Worm (Caenorhabditis elegans): ENCODE measurements around the gene scav-2.

scav-2 gene

ce11 chrIII:13527424-13528097 lies 27.6 kb downstream of the scav-2 start, which contains the start of gene lron-13:
lron-13 (plus strand) TSS chrIII:13527438.
- peak; percentile 13 for TF ChIP-seq tbx-2 (tag; optimal IDR thresholded peaks at IDR 0.05)
- no peak for TF ChIP-seq Y22D7AL.16 (tag; optimal IDR thresholded peaks at IDR 0.05)
- no peak for TF ChIP-seq hlh-13 (GFP tag; optimal IDR thresholded peaks at IDR 0.05)
- TF ChIP-seq ztf-16 (tag; optimal IDR thresholded peaks at IDR 0.05): no peak
- no peak for TF ChIP-seq K09A11.1 (tag; optimal IDR thresholded peaks at IDR 0.05; ENCODE audit: insufficient read depth)
- no peak for TF ChIP-seq mec-3 (tag; optimal IDR thresholded peaks at IDR 0.05; ENCODE audit: borderline replicate concordance)
- peak; percentile 35 for TF ChIP-seq pha-2 (tag; optimal IDR thresholded peaks at IDR 0.05)
- no peak for TF ChIP-seq K02D7.2 (tag; optimal IDR thresholded peaks at IDR 0.05)
- TF ChIP-seq eyg-1 (tag; optimal IDR thresholded peaks at IDR 0.05): no peak
- TF ChIP-seq ceh-9 (tag; optimal IDR thresholded peaks at IDR 0.05): no peak

- TF ChIP-seq pat-9 (tag; optimal IDR thresholded peaks at IDR 0.05) (no peak), lim-6 (tag; optimal IDR thresholded peaks at IDR 0.05) (no peak), ceh-6 (GFP tag; optimal IDR thresholded peaks at IDR 0.05) (no peak), fkh-10 (GFP tag; optimal IDR thresholded peaks at IDR 0.05) (peak; percentile 85), unc-42 (tag; optimal IDR thresholded peaks at IDR 0.05) (peak; percentile 92)
These were observed 28.4 kb downstream of the scav-2 start for ce11 chrIII:13526702-13527101.

- TF ChIP-seq pqm-1 (tag; optimal IDR thresholded peaks at IDR 0.05) (no peak), mec-3 (tag; optimal IDR thresholded peaks at IDR 0.05; ENCODE audit: borderline replicate concordance) (no peak)
These were observed 28.9 kb downstream of the scav-2 start for ce11 chrIII:13526191-13526590.

- TF ChIP-seq ceh-45 (GFP tag; IDR thresholded peaks at IDR 0.05): 0 out of 2 replicates have a peak, but pooled peaks have one; percentile 19
- peak; percentile 7 for TF ChIP-seq sox-4 (tag; optimal IDR thresholded peaks at IDR 0.05)
- TF ChIP-seq mec-3 (tag; optimal IDR thresholded peaks at IDR 0.05; ENCODE audit: borderline replicate concordance): no peak
- no peak for TF ChIP-seq lim-6 (tag; optimal IDR thresholded peaks at IDR 0.05)
- TF ChIP-seq unc-42 (tag; optimal IDR thresholded peaks at IDR 0.05): peak; percentile 90
- TF ChIP-seq ceh-34 (tag; optimal IDR thresholded peaks at IDR 0.05): peak; percentile 24
- TF ChIP-seq ets-4 (tag; optimal IDR thresholded peaks at IDR 0.05): no peak
- peak; percentile 34 for TF ChIP-seq ceh-19 (GFP tag; optimal IDR thresholded peaks at IDR 0.05)
These were observed 29.9 kb downstream of the scav-2 start for ce11 chrIII:13525118-13525839.

- TF ChIP-seq ref-2 (tag; optimal IDR thresholded peaks at IDR 0.05) (no peak), ttx-3 (tag; optimal IDR thresholded peaks at IDR 0.05) (no peak), hlh-8 (tag; optimal IDR thresholded peaks at IDR 0.05) (no peak), ceh-30 (tag; optimal IDR thresholded peaks at IDR 0.05) (no peak), ztf-16 (tag; optimal IDR thresholded peaks at IDR 0.05) (no peak), C38D4.7 (GFP tag; optimal IDR thresholded peaks at IDR 0.05) (no peak), ceh-18 (tag; optimal IDR thresholded peaks at IDR 0.05) (no peak), pax-1 (tag; optimal IDR thresholded peaks at IDR 0.05) (no peak), ceh-31 (tag; optimal IDR thresholded peaks at IDR 0.05) (no peak), K02D7.2 (tag; optimal IDR thresholded peaks at IDR 0.05) (no peak), pha-4 (tag; optimal IDR thresholded peaks at IDR 0.05) (no peak), hlh-30 (tag; optimal IDR thresholded peaks at IDR 0.05; ENCODE audit: insufficient read depth) (no peak), pat-9 (tag; optimal IDR thresholded peaks at IDR 0.05) (no peak), ceh-6 (GFP tag; optimal IDR thresholded peaks at IDR 0.05) (no peak)
These were observed 31.1 kb downstream of the scav-2 start, which contains the start of gene pod-1 for ce11 chrIII:13524021-13524420. pod-1 (minus strand) TSS chrIII:13524121.

Measured in whole organism, late embryonic.